Fruit fly (Drosophila melanogaster) whole organism, embryonic: ENCODE data around the gene CG7601.

Experiments
- ATbp ChIP-seq: fragments of 200-800 bp; sonication (Bioruptor generic); optimal IDR thresholded peaks from 2 replicates; lab custom pipeline; 2017; ENCODE audit warnings: missing biosample characterization, mild to moderate bottlenecking, missing genetic modification characterization, missing genetic modification reagents
- Bgb ChIP-seq: fragments of 200-800 bp; sonication (Bioruptor generic); IDR thresholded peaks from 2 replicates; pipeline ENCODE4 v1.3.6; 2022; ENCODE audit warnings: missing biosample characterization, missing genetic modification characterization; ENCODE audit not compliant: partially characterized antibody
- CG11504 ChIP-seq: fragments of 200-800 bp; sonication (Bioruptor generic); optimal IDR thresholded peaks from 3 replicates; lab custom pipeline; 2019; ENCODE audit warnings: missing biosample characterization, mild to moderate bottlenecking, missing genetic modification characterization, moderate library complexity
- CG12299 ChIP-seq: fragments of 200-800 bp; sonication (Bioruptor generic); optimal IDR thresholded peaks from 2 replicates; lab custom pipeline; 2018; ENCODE audit warnings: missing biosample characterization, mild to moderate bottlenecking, missing genetic modification characterization
- CG12744 ChIP-seq: fragments of 200-800 bp; sonication (Bioruptor generic); optimal IDR thresholded peaks from 2 replicates; lab custom pipeline; 2016; ENCODE audit warnings: missing biosample characterization, missing genetic modification characterization
- CG13424 ChIP-seq: fragments of 200-800 bp; sonication (Bioruptor generic); optimal IDR thresholded peaks from 2 replicates; lab custom pipeline; 2019; ENCODE audit warnings: missing biosample characterization, mild to moderate bottlenecking, missing genetic modification characterization, moderate library complexity
- CG15601 ChIP-seq: fragments of 200-800 bp; sonication (Bioruptor generic); optimal IDR thresholded peaks from 3 replicates; lab custom pipeline; 2019; ENCODE audit warnings: missing biosample characterization, mild to moderate bottlenecking, missing genetic modification characterization, moderate library complexity
- CG1603 ChIP-seq: fragments of 200-800 bp; sonication (Bioruptor generic); optimal IDR thresholded peaks from 2 replicates; lab custom pipeline; 2019; ENCODE audit warnings: missing biosample characterization, mild to moderate bottlenecking, missing genetic modification characterization, moderate library complexity
- CG17612 ChIP-seq: fragments of 200-800 bp; sonication (Bioruptor generic); IDR thresholded peaks from 2 replicates; pipeline ENCODE4 v1.3.6; 2022; ENCODE audit warnings: missing biosample characterization, missing genetic modification characterization
- CG17829 ChIP-seq: fragments of 200-800 bp; optimal IDR thresholded peaks from 2 replicates; lab custom pipeline; 2019; ENCODE audit warnings: missing biosample characterization, mild to moderate bottlenecking, missing genetic modification characterization, moderate library complexity
- CG18599 ChIP-seq: fragments of 200-800 bp; sonication (Bioruptor generic); optimal IDR thresholded peaks from 3 replicates; lab custom pipeline; 2017; ENCODE audit warnings: missing biosample characterization, missing genetic modification characterization, mild to moderate bottlenecking, moderate library complexity, missing genetic modification reagents
- CG2129 ChIP-seq: fragments of 200-800 bp; sonication (Bioruptor generic); IDR thresholded peaks from 2 replicates; pipeline ENCODE4 v1.3.6; 2022; ENCODE audit warnings: missing biosample characterization, missing genetic modification characterization; ENCODE audit not compliant: partially characterized antibody
- CG7839 ChIP-seq: fragments of 200-800 bp; sonication (Bioruptor generic); optimal IDR thresholded peaks from 3 replicates; lab custom pipeline; 2018; ENCODE audit warnings: missing biosample characterization, mild to moderate bottlenecking, missing genetic modification characterization, moderate library complexity
- CG8388 ChIP-seq: fragments of 200-800 bp; sonication (Bioruptor generic); optimal IDR thresholded peaks from 2 replicates; lab custom pipeline; 2019; ENCODE audit warnings: missing biosample characterization, mild to moderate bottlenecking, missing genetic modification characterization, moderate library complexity
- Drgx ChIP-seq: fragments of 200-800 bp; sonication (Bioruptor generic); IDR thresholded peaks from 2 replicates; pipeline ENCODE4 v1.3.6; 2022; ENCODE audit warnings: missing biosample characterization, missing genetic modification characterization
- Fer2 ChIP-seq: fragments of 200-800 bp; sonication (Bioruptor generic); optimal IDR thresholded peaks from 2 replicates; lab custom pipeline; 2018; ENCODE audit warnings: missing biosample characterization, mild to moderate bottlenecking, missing genetic modification characterization, moderate library complexity
- HHEX ChIP-seq: fragments of 200-800 bp; sonication (Bioruptor generic); optimal IDR thresholded peaks from 3 replicates; lab custom pipeline; 2017; ENCODE audit warnings: missing biosample characterization, mild to moderate bottlenecking, missing genetic modification characterization, missing genetic modification reagents
- Meics ChIP-seq: fragments of 200-800 bp; sonication (Bioruptor generic); optimal IDR thresholded peaks from 2 replicates; lab custom pipeline; 2017; ENCODE audit warnings: missing biosample characterization, mild to moderate bottlenecking, missing genetic modification characterization
- NC2β ChIP-seq: fragments of 200-800 bp; sonication (Bioruptor generic); optimal IDR thresholded peaks from 2 replicates; lab custom pipeline; 2016; ENCODE audit warnings: missing biosample characterization, missing genetic modification characterization
- Neu2 ChIP-seq: fragments of 200-800 bp; sonication (Bioruptor generic); optimal IDR thresholded peaks from 3 replicates; lab custom pipeline; 2016; ENCODE audit warnings: missing biosample characterization, missing genetic modification characterization, borderline replicate concordance
- Nf-YC ChIP-seq: fragments of 200-800 bp; optimal IDR thresholded peaks from 3 replicates; lab custom pipeline; 2019; ENCODE audit warnings: missing biosample characterization, mild to moderate bottlenecking, missing genetic modification characterization, moderate library complexity
- Opbp ChIP-seq: fragments of 200-800 bp; sonication (Bioruptor generic); IDR thresholded peaks from 3 replicates; pipeline ENCODE4 v1.3.6; 2022; ENCODE audit warnings: missing biosample characterization, missing genetic modification characterization; ENCODE audit not compliant: partially characterized antibody
- Sin3A ChIP-seq: fragments of >200 bp; optimal IDR thresholded peaks from 2 replicates; lab custom pipeline; 2018
- Spps ChIP-seq: fragments of 200-800 bp; sonication (Bioruptor generic); optimal IDR thresholded peaks from 2 replicates; lab custom pipeline; 2018; ENCODE audit warnings: missing biosample characterization, mild to moderate bottlenecking, missing genetic modification characterization
- Ssrp ChIP-seq: fragments of 200-800 bp; sonication (Bioruptor generic); optimal IDR thresholded peaks from 2 replicates; lab custom pipeline; 2018; ENCODE audit warnings: missing biosample characterization, mild to moderate bottlenecking, missing genetic modification characterization, moderate library complexity
- Taf1 ChIP-seq: fragments of 200-800 bp; sonication (Bioruptor generic); IDR thresholded peaks from 2 replicates; pipeline ENCODE4 v1.3.6; 2022; ENCODE audit warnings: missing biosample characterization, missing genetic modification characterization
- Vsx1 ChIP-seq: fragments of 200-800 bp; sonication (Bioruptor generic); optimal IDR thresholded peaks from 2 replicates; lab custom pipeline; 2017; ENCODE audit warnings: missing biosample characterization, mild to moderate bottlenecking, missing genetic modification characterization, missing genetic modification reagents
- amos ChIP-seq: fragments of 200-800 bp; sonication (Bioruptor generic); IDR thresholded peaks from 2 replicates; pipeline ENCODE4 v1.3.6; 2022; ENCODE audit warnings: missing biosample characterization, missing genetic modification characterization; ENCODE audit not compliant: partially characterized antibody
- ash1 ChIP-seq: fragments of 200-800 bp; sonication (Bioruptor generic); optimal IDR thresholded peaks from 2 replicates; lab custom pipeline; 2018; ENCODE audit warnings: missing biosample characterization, mild to moderate bottlenecking, missing genetic modification characterization
- chn ChIP-seq: fragments of 200-800 bp; sonication (Bioruptor generic); optimal IDR thresholded peaks from 2 replicates; lab custom pipeline; 2016; ENCODE audit warnings: missing biosample characterization, missing genetic modification characterization
- crp ChIP-seq, 2 experiments: fragments of 200-800 bp; sonication (Bioruptor generic); optimal IDR thresholded peaks; 2 replicates in 1 of 2; 3 replicates in 1 of 2; lab custom pipeline; 2017; ENCODE audit warnings: missing biosample characterization in 2 of 2, missing genetic modification characterization in 2 of 2, mild to moderate bottlenecking in 1 of 2, moderate library complexity in 1 of 2
- dysf ChIP-seq: fragments of 200-800 bp; sonication (Bioruptor generic); IDR thresholded peaks from 3 replicates; pipeline ENCODE4 v1.3.6; 2022; ENCODE audit warnings: missing biosample characterization, missing genetic modification characterization
- emc ChIP-seq: fragments of 200-800 bp; sonication (Bioruptor generic); optimal IDR thresholded peaks from 2 replicates; lab custom pipeline; 2016; ENCODE audit warnings: missing biosample characterization, missing genetic modification characterization
- ewg ChIP-seq: fragments of 200-800 bp; sonication (Bioruptor generic); optimal IDR thresholded peaks from 3 replicates; lab custom pipeline; 2017; ENCODE audit warnings: mild to moderate bottlenecking, missing biosample characterization, missing genetic modification reagents, missing genetic modification characterization
- exex ChIP-seq: fragments of 200-800 bp; sonication (Bioruptor generic); optimal IDR thresholded peaks from 4 replicates; lab custom pipeline; 2018; ENCODE audit warnings: missing biosample characterization, mild to moderate bottlenecking, missing genetic modification characterization, moderate library complexity
- fd102C ChIP-seq: fragments of 200-800 bp; sonication (Bioruptor generic); optimal IDR thresholded peaks from 2 replicates; lab custom pipeline; 2018; ENCODE audit warnings: missing biosample characterization, mild to moderate bottlenecking, missing genetic modification characterization, moderate library complexity
- fd64A ChIP-seq: fragments of 200-800 bp; sonication (Bioruptor generic); optimal IDR thresholded peaks from 3 replicates; lab custom pipeline; 2018; ENCODE audit warnings: missing biosample characterization, mild to moderate bottlenecking, missing genetic modification characterization
- gce ChIP-seq: fragments of 200-800 bp; sonication (Bioruptor generic); IDR thresholded peaks from 3 replicates; pipeline ENCODE4 v1.3.6; 2022; ENCODE audit warnings: missing biosample characterization, missing genetic modification characterization
- hkb ChIP-seq, 2 experiments: fragments of 200-800 bp in 1 of 2; fragments of >200 bp in 1 of 2; sonication (Bioruptor generic) in 1 of 2; IDR thresholded peaks in 1 of 2; optimal IDR thresholded peaks in 1 of 2; 2 replicates each; pipeline versions ENCODE4 v1.3.6 to Lab custom; 2017 to 2022; ENCODE audit warnings: missing biosample characterization in 1 of 2, missing genetic modification characterization in 1 of 2
- jumu ChIP-seq: fragments of 200-800 bp; sonication (Bioruptor generic); optimal IDR thresholded peaks from 3 replicates; lab custom pipeline; 2016; ENCODE audit warnings: missing biosample characterization, missing genetic modification characterization
- kay ChIP-seq: fragments of 200-800 bp; sonication (Bioruptor generic); optimal IDR thresholded peaks from 2 replicates; lab custom pipeline; 2016; ENCODE audit warnings: missing biosample characterization, missing genetic modification characterization
- lmd ChIP-seq: fragments of 200-800 bp; sonication (Bioruptor generic); IDR thresholded peaks from 2 replicates; pipeline ENCODE4 v1.3.6; 2022; ENCODE audit warnings: missing biosample characterization, missing genetic modification characterization
- nau ChIP-seq: fragments of 200-800 bp; sonication (Bioruptor generic); optimal IDR thresholded peaks from 3 replicates; lab custom pipeline; 2017; ENCODE audit warnings: missing biosample characterization, mild to moderate bottlenecking, missing genetic modification characterization, missing genetic modification reagents
- onecut ChIP-seq: fragments of 200-800 bp; sonication (Bioruptor generic); IDR thresholded peaks from 2 replicates; pipeline ENCODE4 v1.3.6; 2022; ENCODE audit warnings: missing biosample characterization, missing genetic modification characterization
- sima ChIP-seq: fragments of 200-800 bp; sonication (Bioruptor generic); optimal IDR thresholded peaks from 2 replicates; lab custom pipeline; 2016; ENCODE audit warnings: missing biosample characterization, missing genetic modification characterization
- sob ChIP-seq: fragments of 200-800 bp; sonication (Bioruptor generic); IDR thresholded peaks from 2 replicates; pipeline ENCODE4 v1.3.6; 2022; ENCODE audit warnings: missing biosample characterization, missing genetic modification characterization
- ttk ChIP-seq: fragments of 200-800 bp; sonication (Bioruptor generic); IDR thresholded peaks from 2 replicates; pipeline ENCODE4 v2.1.2; 2022; ENCODE audit warnings: missing biosample characterization, missing genetic modification characterization
- unpg ChIP-seq: fragments of 200-800 bp; sonication (Bioruptor generic); optimal IDR thresholded peaks from 3 replicates; lab custom pipeline; 2018; ENCODE audit warnings: missing biosample characterization, mild to moderate bottlenecking, missing genetic modification characterization, moderate library complexity
- zen2 ChIP-seq: fragments of 200-800 bp; sonication (Bioruptor generic); IDR thresholded peaks from 3 replicates; pipeline ENCODE4 v1.3.6; 2022; ENCODE audit warnings: missing biosample characterization, missing genetic modification characterization; ENCODE audit not compliant: partially characterized antibody
- zfh1 ChIP-seq: fragments of 200-800 bp; sonication (Bioruptor generic); IDR thresholded peaks from 3 replicates; pipeline ENCODE4 v1.3.6; 2022; ENCODE audit warnings: missing biosample characterization, missing genetic modification characterization

The CG7601 gene

dm6 chr3R:29690539-29690852 is 46.0 kb downstream of the CG7601 start (continued):
- TF ChIP-seq lmd (GFP tag; lab: Robert Waterston, UW) (peak; percentile 39; the same call in 1 of the 2 replicates), crp (GFP tag; optimal IDR thresholded peaks at IDR 0.05; lab: Kevin White, UChicago) (no peak), Neu2 (GFP tag; lab: Kevin White, UChicago) (no peak), NC2β (peak; percentile 6), chn (GFP tag; lab: Kevin White, UChicago) (peak; percentile 12), ash1 (GFP tag; lab: Kevin White, UChicago) (no peak), onecut (GFP tag; lab: Robert Waterston, UW) (no peak), CG18599 (GFP tag; lab: Kevin White, UChicago) (peak; percentile 22), CG17829 (tag; lab: Kevin White, UChicago) (peak; percentile 41), Spps (tag; lab: Kevin White, UChicago) (peak; percentile 36), CG7839 (tag; lab: Kevin White, UChicago) (peak; percentile 58), Sin3A (lab: Kevin White, UChicago) (no peak), zfh1 (peak; percentile 33; the same call in 1 of the 3 replicates), Drgx (0 out of 2 replicates have a peak, but pooled peaks have one; percentile 29), sob (GFP tag; lab: Robert Waterston, UW) (0 out of 2 replicates have a peak, but pooled peaks have one; percentile 15), Bgb (GFP tag; lab: Robert Waterston, UW) (no peak), Taf1 (GFP tag; lab: Robert Waterston, UW) (no peak), emc (GFP tag; lab: Kevin White, UChicago) (no peak), CG8388 (peak; percentile 49), dysf (GFP tag; lab: Robert Waterston, UW) (peak; percentile 59), unpg (GFP tag; lab: Kevin White, UChicago) (peak; percentile 61), zen2 (GFP tag; lab: Robert Waterston, UW) (no peak), CG1603 (tag; lab: Kevin White, UChicago) (peak; percentile 71), jumu (GFP tag; lab: Kevin White, UChicago) (no peak), kay (GFP tag; lab: Kevin White, UChicago) (no peak), CG11504 (tag; lab: Kevin White, UChicago) (peak; percentile 71), CG2129 (no peak), HHEX (GFP tag; lab: Kevin White, UChicago) (no peak), hkb (optimal IDR thresholded peaks at IDR 0.05; lab: Kevin White, UChicago) (no peak), hkb (GFP tag; IDR thresholded peaks at IDR 0.05; lab: Robert Waterston, UW) (peak; percentile 61), CG13424 (tag; lab: Kevin White, UChicago) (peak; percentile 58), CG17612 (GFP tag; lab: Robert Waterston, UW) (no peak), CG15601 (tag; lab: Kevin White, UChicago) (peak; percentile 8), ATbp (GFP tag; lab: Kevin White, UChicago) (peak; percentile 33), nau (GFP tag; lab: Kevin White, UChicago) (no peak), Meics (GFP tag; lab: Kevin White, UChicago) (no peak), Opbp (no peak), fd102C (GFP tag; lab: Kevin White, UChicago) (no peak), Fer2 (tag; lab: Kevin White, UChicago) (no peak), fd64A (GFP tag; lab: Kevin White, UChicago) (no peak), Vsx1 (GFP tag; lab: Kevin White, UChicago) (no peak), CG12744 (GFP tag; lab: Kevin White, UChicago) (no peak), Ssrp (tag; lab: Kevin White, UChicago) (peak; percentile 53), ewg (GFP tag; lab: Kevin White, UChicago) (no peak), Nf-YC (tag; lab: Kevin White, UChicago) (no peak), sima (GFP tag; lab: Kevin White, UChicago) (no peak), exex (tag; lab: Kevin White, UChicago) (no peak), amos (no peak), CG12299 (tag; lab: Kevin White, UChicago) (no peak), gce (GFP tag; lab: Robert Waterston, UW) (no peak), ttk (GFP tag; lab: Robert Waterston, UW) (no peak)
